Worm (Caenorhabditis elegans) whole organism, L2 larva: Measurements from ENCODE around the gene C36E6.8.

Source experiments
- C34F6.9 ChIP-seq: fragments of 150-350 bp; optimal IDR thresholded peaks from 2 replicates; lab custom pipeline; 2014; ENCODE audit warnings: missing biosample characterization, missing genetic modification characterization
- F13H6.1 ChIP-seq: sonication (generic microtip); optimal IDR thresholded peaks from 2 replicates; lab custom pipeline; 2016; ENCODE audit warnings: missing genetic modification characterization, missing compliant biosample characterization
- R02D3.7 ChIP-seq: fragments of 150-350 bp; optimal IDR thresholded peaks from 2 replicates; lab custom pipeline; 2014; ENCODE audit warnings: missing biosample characterization, missing genetic modification characterization
- Y55F3AM.14 ChIP-seq: fragments of 200-800 bp; sonication (Bioruptor generic); optimal IDR thresholded peaks from 2 replicates; lab custom pipeline; 2018; ENCODE audit warnings: mild to moderate bottlenecking, missing genetic modification characterization, missing compliant biosample characterization
- ZK546.5 ChIP-seq: sonication (generic microtip); optimal IDR thresholded peaks from 2 replicates; lab custom pipeline; 2017; ENCODE audit warnings: missing biosample characterization, missing genetic modification characterization
- alr-1 ChIP-seq: fragments of 150-350 bp; optimal IDR thresholded peaks from 2 replicates; lab custom pipeline; 2014; ENCODE audit warnings: missing biosample characterization, missing genetic modification characterization
- aly-2 ChIP-seq: fragments of 150-350 bp; optimal IDR thresholded peaks from 2 replicates; lab custom pipeline; 2014; ENCODE audit warnings: missing biosample characterization, missing genetic modification characterization
- ama-1 ChIP-seq: fragments of 150-350 bp; optimal IDR thresholded peaks from 2 replicates; lab custom pipeline; 2018; ENCODE audit warnings: inconsistent platforms
- blmp-1 ChIP-seq: sonication (generic microtip); optimal IDR thresholded peaks from 2 replicates; lab custom pipeline; 2017; ENCODE audit warnings: missing genetic modification characterization, mild to moderate bottlenecking, missing compliant biosample characterization, antibody characterized with exemption, moderate library complexity; ENCODE audit not compliant: insufficient read depth
- ceh-16 ChIP-seq: fragments of 150-350 bp; optimal IDR thresholded peaks from 2 replicates; lab custom pipeline; 2014; ENCODE audit warnings: missing biosample characterization, missing genetic modification characterization
- ceh-82 ChIP-seq: fragments of 150-350 bp; optimal IDR thresholded peaks from 2 replicates; lab custom pipeline; 2014; ENCODE audit warnings: missing biosample characterization, missing genetic modification characterization
- crh-2 ChIP-seq: sonication (generic microtip); optimal IDR thresholded peaks from 2 replicates; lab custom pipeline; 2017; ENCODE audit warnings: missing biosample characterization, missing genetic modification characterization
- dmd-4 ChIP-seq: sonication (generic microtip); optimal IDR thresholded peaks from 2 replicates; lab custom pipeline; 2017; ENCODE audit warnings: missing biosample characterization, missing genetic modification characterization
- egl-27 ChIP-seq: sonication (generic microtip); optimal IDR thresholded peaks from 3 replicates; lab custom pipeline; 2017; ENCODE audit warnings: missing biosample characterization, missing genetic modification reagents, missing genetic modification characterization
- elt-3 ChIP-seq: sonication (generic microtip); optimal IDR thresholded peaks from 2 replicates; lab custom pipeline; 2017; ENCODE audit warnings: missing biosample characterization, missing genetic modification characterization
- fos-1 ChIP-seq: fragments of 150-350 bp; optimal IDR thresholded peaks from 2 replicates; lab custom pipeline; 2014; ENCODE audit warnings: missing biosample characterization, missing genetic modification characterization
- gmeb-1 ChIP-seq: fragments of 150-350 bp; optimal IDR thresholded peaks from 2 replicates; lab custom pipeline; 2014; ENCODE audit warnings: missing biosample characterization, missing genetic modification characterization
- lin-11 ChIP-seq: fragments of 150-350 bp; sonication (generic microtip); optimal IDR thresholded peaks from 2 replicates; lab custom pipeline; 2014; ENCODE audit warnings: missing biosample characterization, missing genetic modification characterization, inconsistent platforms, mixed read lengths
- lin-13 ChIP-seq: fragments of 150-350 bp; optimal IDR thresholded peaks from 2 replicates; lab custom pipeline; 2014; ENCODE audit warnings: missing biosample characterization, missing genetic modification reagents, missing genetic modification characterization
- lin-39 ChIP-seq: fragments of 150-350 bp; optimal IDR thresholded peaks from 2 replicates; lab custom pipeline; 2014; ENCODE audit warnings: missing biosample characterization, missing genetic modification reagents, missing genetic modification characterization
- lsy-2 ChIP-seq, 2 experiments: fragments of 150-350 bp in 1 of 2; sonication (generic microtip) in 1 of 2; optimal IDR thresholded peaks; 2 replicates each; lab custom pipeline; 2014 to 2017; ENCODE audit warnings: missing biosample characterization in 2 of 2, missing genetic modification characterization in 2 of 2
- mab-5 ChIP-seq: fragments of 150-350 bp; optimal IDR thresholded peaks from 2 replicates; lab custom pipeline; 2014; ENCODE audit warnings: missing biosample characterization, missing genetic modification characterization
- mbf-1 ChIP-seq: sonication (generic microtip); optimal IDR thresholded peaks from 2 replicates; lab custom pipeline; 2017; ENCODE audit warnings: missing biosample characterization, missing genetic modification characterization
- mdl-1 ChIP-seq, 2 experiments: fragments of 150-350 bp in 1 of 2; sonication (generic microtip) in 1 of 2; optimal IDR thresholded peaks; 2 replicates each; lab custom pipeline; 2017; ENCODE audit warnings: missing biosample characterization in 2 of 2, missing genetic modification characterization in 2 of 2
- nhr-10 ChIP-seq: sonication (generic microtip); optimal IDR thresholded peaks from 2 replicates; lab custom pipeline; 2017; ENCODE audit warnings: missing biosample characterization, missing genetic modification characterization
- nhr-11 ChIP-seq: fragments of 150-350 bp; optimal IDR thresholded peaks from 2 replicates; lab custom pipeline; 2014; ENCODE audit warnings: missing biosample characterization, missing genetic modification characterization
- nhr-12 ChIP-seq: fragments of 150-350 bp; optimal IDR thresholded peaks from 2 replicates; lab custom pipeline; 2014; ENCODE audit warnings: missing biosample characterization, missing genetic modification characterization
- nhr-129 ChIP-seq: fragments of 150-350 bp; optimal IDR thresholded peaks from 2 replicates; lab custom pipeline; 2014; ENCODE audit warnings: missing biosample characterization, missing genetic modification characterization
- nhr-21 ChIP-seq: fragments of 150-350 bp; optimal IDR thresholded peaks from 2 replicates; lab custom pipeline; 2014; ENCODE audit warnings: missing biosample characterization, missing genetic modification characterization
- nhr-23 ChIP-seq: fragments of 150-350 bp; optimal IDR thresholded peaks from 2 replicates; lab custom pipeline; 2014; ENCODE audit warnings: missing biosample characterization, missing genetic modification reagents, missing genetic modification characterization
- nhr-237 ChIP-seq: fragments of 150-350 bp; optimal IDR thresholded peaks from 2 replicates; lab custom pipeline; 2014; ENCODE audit warnings: missing biosample characterization, missing genetic modification characterization
- nhr-25 ChIP-seq: fragments of 150-350 bp; sonication (generic microtip); optimal IDR thresholded peaks from 3 replicates; lab custom pipeline; 2014; ENCODE audit warnings: missing biosample characterization, missing genetic modification characterization
- nhr-6 ChIP-seq: fragments of 150-350 bp; optimal IDR thresholded peaks from 2 replicates; lab custom pipeline; 2014; ENCODE audit warnings: missing biosample characterization, missing genetic modification characterization
- nhr-77 ChIP-seq: fragments of 150-350 bp; optimal IDR thresholded peaks from 2 replicates; lab custom pipeline; 2014; ENCODE audit warnings: missing biosample characterization, missing genetic modification characterization
- peb-1 ChIP-seq: fragments of 150-350 bp; optimal IDR thresholded peaks from 2 replicates; lab custom pipeline; 2014; ENCODE audit warnings: missing biosample characterization, missing genetic modification characterization
- skn-1 ChIP-seq: sonication (generic microtip); optimal IDR thresholded peaks from 2 replicates; lab custom pipeline; 2017; ENCODE audit warnings: missing biosample characterization, missing genetic modification characterization
- sma-3 ChIP-seq: sonication (generic microtip); optimal IDR thresholded peaks from 2 replicates; lab custom pipeline; 2016; ENCODE audit warnings: missing genetic modification reagents, missing genetic modification characterization, missing compliant biosample characterization
- sma-9 ChIP-seq, 2 experiments: fragments of 150-350 bp in 1 of 2; sonication (generic microtip) in 1 of 2; optimal IDR thresholded peaks; 2 replicates each; lab custom pipeline; 2014 to 2016; ENCODE audit warnings: missing genetic modification characterization in 2 of 2, mild to moderate bottlenecking in 1 of 2, missing biosample characterization in 1 of 2, missing compliant biosample characterization in 1 of 2, missing genetic modification reagents in 1 of 2, moderate library complexity in 1 of 2
- unc-39 ChIP-seq: fragments of 150-350 bp; optimal IDR thresholded peaks from 2 replicates; lab custom pipeline; 2014; ENCODE audit warnings: missing biosample characterization, missing genetic modification characterization
- unc-55 ChIP-seq: fragments of 150-350 bp; sonication (generic microtip); optimal IDR thresholded peaks from 3 replicates; lab custom pipeline; 2014; ENCODE audit warnings: missing biosample characterization, missing genetic modification reagents, missing genetic modification characterization
- unc-62 ChIP-seq: fragments of 150-350 bp; optimal IDR thresholded peaks from 2 replicates; lab custom pipeline; 2014; ENCODE audit warnings: missing biosample characterization, missing genetic modification reagents, missing genetic modification characterization
- ztf-1 ChIP-seq: fragments of 200-800 bp; sonication (Bioruptor generic); conservative IDR thresholded peaks from 2 replicates; pipeline ENCODE4 v1.3.6; 2022; ENCODE audit warnings: missing genetic modification characterization, missing compliant biosample characterization
- ztf-11 ChIP-seq: sonication (generic microtip); optimal IDR thresholded peaks from 2 replicates; lab custom pipeline; 2017; ENCODE audit warnings: missing biosample characterization, missing genetic modification characterization
- ztf-4 ChIP-seq: fragments of 150-350 bp; optimal IDR thresholded peaks from 2 replicates; lab custom pipeline; 2014; ENCODE audit warnings: missing biosample characterization, missing genetic modification characterization

Gene C36E6.8

ce11 chrX:17420585-17421459 lies 17.7 kb upstream of the C36E6.8 start:
- no peak for TF ChIP-seq nhr-129 (tag; lab: Kevin White, UChicago)
- no peak for TF ChIP-seq ztf-1 (GFP tag; lab: Robert Waterston, UW)
- TF ChIP-seq ceh-82 (tag; lab: Kevin White, UChicago): no peak
- TF ChIP-seq nhr-21 (tag; lab: Kevin White, UChicago): peak; percentile 84
- no peak for TF ChIP-seq mdl-1 (tag; optimal IDR thresholded peaks at IDR 0.05; lab: Kevin White, UChicago)
- no peak for TF ChIP-seq ztf-11 (tag; lab: Kevin White, UChicago)
- TF ChIP-seq mab-5 (tag; lab: Kevin White, UChicago): no peak
- no peak for TF ChIP-seq unc-62 (GFP tag; lab: Kevin White, UChicago)
- peak in 1 of 2 experiments; percentile 1 for TF ChIP-seq lsy-2 (tag; optimal IDR thresholded peaks at IDR 0.05; lab: Kevin White, UChicago)
- no peak for TF ChIP-seq R02D3.7 (tag; lab: Kevin White, UChicago)
- TF ChIP-seq nhr-23: no peak
- no peak for TF ChIP-seq nhr-25
- peak; percentile 27 for TF ChIP-seq Y55F3AM.14
- TF ChIP-seq ceh-16 (tag; lab: Kevin White, UChicago): no peak
- TF ChIP-seq nhr-6: peak; percentile 14
- no peak for TF ChIP-seq sma-3 (GFP tag; lab: Kevin White, UChicago)
- no peak for TF ChIP-seq lin-13 (GFP tag; lab: Kevin White, UChicago)
- no peak for TF ChIP-seq gmeb-1 (tag; lab: Kevin White, UChicago)
- no peak for TF ChIP-seq mbf-1 (tag; lab: Kevin White, UChicago)
- TF ChIP-seq fos-1: no peak
- no peak for TF ChIP-seq nhr-237 (tag; lab: Kevin White, UChicago)
- no peak for TF ChIP-seq ztf-4 (tag; lab: Kevin White, UChicago)
- TF ChIP-seq lin-11 (tag; lab: Kevin White, UChicago): no peak
- peak; percentile 54 for TF ChIP-seq sma-9 (GFP tag; optimal IDR thresholded peaks at IDR 0.05; lab: Kevin White, UChicago)
- no peak for TF ChIP-seq sma-9 (tag; optimal IDR thresholded peaks at IDR 0.05; lab: Kevin White, UChicago)
- TF ChIP-seq ZK546.5 (tag; lab: Kevin White, UChicago): no peak
- no peak for TF ChIP-seq nhr-12 (tag; lab: Kevin White, UChicago)
- TF ChIP-seq skn-1 (tag; lab: Kevin White, UChicago): no peak
- TF ChIP-seq F13H6.1 (tag; lab: Kevin White, UChicago): no peak
- no peak for TF ChIP-seq crh-2
- no peak for TF ChIP-seq C34F6.9
- no peak for TF ChIP-seq dmd-4 (tag; lab: Kevin White, UChicago)
- peak; percentile 46 for TF ChIP-seq blmp-1 (tag; lab: Kevin White, UChicago)
- TF ChIP-seq ama-1 (lab: Kevin White, UChicago): peak; percentile 97
- TF ChIP-seq lin-39 (tag; lab: Kevin White, UChicago): no peak

DNA sequence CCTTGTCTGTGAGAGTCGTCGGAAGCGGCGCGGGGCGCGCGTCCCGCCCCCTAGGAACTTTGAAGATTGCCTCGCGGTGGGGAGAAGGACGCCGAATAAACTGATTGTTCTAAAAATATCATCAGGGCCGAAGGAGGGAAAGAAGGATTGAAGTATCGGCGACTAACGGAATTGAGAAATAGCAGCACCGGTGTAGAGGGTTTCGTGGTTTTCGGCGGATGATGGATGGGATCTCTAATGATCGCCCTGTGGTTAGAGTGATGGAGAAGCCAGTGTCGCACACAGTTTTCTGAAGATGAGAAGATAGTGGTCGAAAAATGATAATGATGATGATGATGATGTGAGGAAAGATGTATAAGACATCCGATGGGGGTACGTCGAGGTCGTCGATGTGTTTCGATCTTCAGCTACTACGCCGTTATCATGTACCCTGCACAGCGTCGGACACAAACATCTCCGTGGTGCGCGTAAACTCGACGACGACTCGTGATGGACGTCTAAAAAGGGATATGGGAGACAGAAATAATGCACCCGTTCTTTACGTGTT lies 16.9 kb upstream of the C36E6.8 start, which contains the start of gene osm-11:
osm-11 (minus strand) TSS at position 51 of the 547 bp plus-strand sequence.
- TF ChIP-seq nhr-237 (tag; lab: Kevin White, UChicago): no peak
- TF ChIP-seq ceh-82 (tag; lab: Kevin White, UChicago): no peak
- no peak for TF ChIP-seq lin-11 (tag; lab: Kevin White, UChicago)
- TF ChIP-seq peb-1 (tag; lab: Kevin White, UChicago): no peak
- no peak for TF ChIP-seq elt-3 (tag; lab: Kevin White, UChicago)
- TF ChIP-seq nhr-129 (tag; lab: Kevin White, UChicago): peak; percentile 18
- TF ChIP-seq unc-55 (GFP tag; lab: Kevin White, UChicago): no peak
- no peak for TF ChIP-seq mab-5 (tag; lab: Kevin White, UChicago)
- TF ChIP-seq mdl-1 (tag; optimal IDR thresholded peaks at IDR 0.05; lab: Kevin White, UChicago): peak in 1 of 2 experiments; percentile 3
- peak; percentile 94 for TF ChIP-seq sma-9 (GFP tag; optimal IDR thresholded peaks at IDR 0.05; lab: Kevin White, UChicago)
- no peak for TF ChIP-seq sma-9 (tag; optimal IDR thresholded peaks at IDR 0.05; lab: Kevin White, UChicago)
- no peak for TF ChIP-seq nhr-77 (tag; lab: Kevin White, UChicago)
- TF ChIP-seq nhr-10 (tag; lab: Kevin White, UChicago): no peak
- peak; percentile 51 for TF ChIP-seq nhr-21 (tag; lab: Kevin White, UChicago)
- TF ChIP-seq nhr-12 (tag; lab: Kevin White, UChicago): no peak
- TF ChIP-seq Y55F3AM.14: no peak
- peak; percentile 23 for TF ChIP-seq egl-27 (tag; lab: Kevin White, UChicago)
- no peak for TF ChIP-seq unc-39 (tag; lab: Kevin White, UChicago)
- no peak for TF ChIP-seq C34F6.9
- no peak for TF ChIP-seq ztf-11 (tag; lab: Kevin White, UChicago)
- no peak for TF ChIP-seq unc-62 (GFP tag; lab: Kevin White, UChicago)
- peak; percentile 15 for TF ChIP-seq sma-3 (GFP tag; lab: Kevin White, UChicago)
- TF ChIP-seq aly-2 (tag; lab: Kevin White, UChicago): no peak
- no peak for TF ChIP-seq lin-39 (tag; lab: Kevin White, UChicago)
- TF ChIP-seq dmd-4 (tag; lab: Kevin White, UChicago): no peak
- no peak for TF ChIP-seq fos-1
- TF ChIP-seq alr-1 (tag; lab: Kevin White, UChicago): no peak
- peak; percentile 12 for TF ChIP-seq ztf-4 (tag; lab: Kevin White, UChicago)
- peak; percentile 66 for TF ChIP-seq blmp-1 (tag; lab: Kevin White, UChicago)
- TF ChIP-seq nhr-11 (tag; lab: Kevin White, UChicago): no peak
- TF ChIP-seq F13H6.1 (tag; lab: Kevin White, UChicago): no peak
- TF ChIP-seq ama-1 (lab: Kevin White, UChicago): no peak
- TF ChIP-seq gmeb-1 (tag; lab: Kevin White, UChicago): no peak
- peak in 1 of 2 experiments; percentile 21 for TF ChIP-seq lsy-2 (tag; optimal IDR thresholded peaks at IDR 0.05; lab: Kevin White, UChicago)
- TF ChIP-seq ZK546.5 (tag; lab: Kevin White, UChicago): no peak
